Fruit fly (Drosophila melanogaster): ENCODE results near the gene unc-13.

unc-13 gene

DNA sequence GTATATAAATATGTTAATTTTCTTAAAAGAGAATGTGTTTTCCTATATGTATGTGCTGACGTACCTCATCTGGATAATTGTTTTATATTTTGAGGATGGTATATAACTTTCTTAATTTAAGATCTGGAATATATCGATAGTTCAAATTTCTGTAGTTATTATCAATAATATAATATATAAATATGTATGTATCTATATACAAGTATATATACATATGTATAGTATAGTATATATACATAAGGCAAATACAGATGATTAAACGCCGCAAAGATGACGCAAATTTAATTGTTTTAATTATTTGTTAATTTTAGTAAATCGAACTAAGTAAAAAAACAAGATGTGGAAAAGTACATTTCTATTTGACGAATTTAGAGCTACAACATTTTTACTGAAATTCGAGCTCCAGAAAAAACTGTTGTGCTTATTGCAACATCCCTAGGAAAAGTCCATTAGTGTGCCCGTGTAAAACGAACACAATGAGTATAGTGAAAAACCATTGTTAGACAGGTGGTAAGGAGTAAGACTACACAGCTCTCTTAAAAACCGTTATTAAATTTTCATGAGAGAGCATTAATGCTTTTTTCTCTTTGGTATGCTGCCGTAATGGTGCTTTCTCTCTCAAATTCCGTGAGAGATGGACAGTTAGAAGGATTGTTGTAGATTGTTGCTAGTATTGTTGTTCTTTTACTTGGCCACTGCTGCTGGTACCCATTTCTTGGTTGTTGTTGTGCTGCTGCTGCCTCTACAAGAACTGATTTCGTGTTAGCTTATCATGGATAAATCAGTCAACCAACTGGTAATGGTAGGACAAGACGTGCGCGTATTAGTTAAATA is 24.1 kb upstream of the unc-13 start, which contains the start of gene mGluR:
mGluR (plus strand) TSS at position 784 of the 834 bp plus-strand sequence.
- TF ChIP-seq CG8632 (GFP tag; optimal IDR thresholded peaks at IDR 0.05) (no peak), CG10669 (GFP tag; optimal IDR thresholded peaks at IDR 0.05) (no peak), CG6163 (GFP tag; IDR thresholded peaks at IDR 0.05) (no peak), topi (GFP tag; optimal IDR thresholded peaks at IDR 0.05) (no peak), Smox (GFP tag; optimal IDR thresholded peaks at IDR 0.05) (no peak), CG32006 (GFP tag; optimal IDR thresholded peaks at IDR 0.05) (no peak), acj6 (GFP tag; optimal IDR thresholded peaks at IDR 0.05) (no peak), CG6808 (GFP tag; optimal IDR thresholded peaks at IDR 0.05) (no peak), cyc (GFP tag; optimal IDR thresholded peaks at IDR 0.05) (no peak), OdsH (GFP tag; optimal IDR thresholded peaks at IDR 0.05) (no peak), CG34406 (GFP tag; optimal IDR thresholded peaks at IDR 0.05) (no peak), CG11294 (GFP tag; IDR thresholded peaks at IDR 0.05) (no peak), CG11902 (GFP tag; optimal IDR thresholded peaks at IDR 0.05) (no peak), CG16779 (tag; optimal IDR thresholded peaks at IDR 0.05) (no peak), Eip78C (GFP tag) (no peak), Ets96B (tag; optimal IDR thresholded peaks at IDR 0.05) (no peak), Met (GFP tag; optimal IDR thresholded peaks at IDR 0.05) (no peak)

DNA sequence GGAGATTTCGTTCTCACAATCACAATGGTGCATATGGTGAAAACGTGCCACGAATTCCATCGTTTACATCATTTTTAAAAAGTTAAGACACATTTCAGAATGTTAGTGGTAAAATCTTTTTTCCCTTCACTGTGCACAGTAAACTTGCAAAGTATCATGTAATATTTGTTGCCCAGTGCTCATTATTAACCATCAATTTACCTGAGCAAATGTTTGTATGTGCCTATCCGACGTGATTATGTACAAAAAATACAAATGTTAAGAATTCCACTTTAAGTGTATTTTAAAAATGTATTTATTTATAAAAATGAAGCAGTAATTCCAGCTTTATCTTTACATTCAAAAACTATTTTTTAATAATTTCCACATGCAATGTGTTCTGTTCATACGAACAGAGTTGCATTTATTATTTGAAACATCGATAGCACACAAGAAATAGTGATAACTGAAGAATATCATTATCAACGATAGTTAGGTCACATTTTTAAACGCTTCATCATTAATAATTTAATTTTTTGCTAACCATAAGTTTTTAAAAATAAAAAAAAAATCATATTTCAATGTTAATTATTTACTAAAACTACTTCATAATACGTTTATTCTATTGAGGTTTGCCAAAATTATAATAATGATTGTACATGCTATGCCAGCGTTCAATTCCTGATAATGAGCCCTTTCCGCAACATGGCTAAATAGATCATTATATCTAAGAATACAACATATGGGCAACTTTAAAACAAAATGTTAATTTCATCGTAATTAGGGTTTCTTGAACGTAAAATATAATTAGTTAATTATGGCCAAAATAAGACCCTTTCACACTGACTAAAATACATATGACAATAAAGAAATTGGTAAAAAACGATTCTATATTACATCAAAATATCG is 18.4 kb upstream of the unc-13 start, which contains the start of gene eIF4G1:
eIF4G1 (minus strand) TSS at position 405 of the 888 bp plus-strand sequence.
- TF ChIP-seq Eip78C (GFP tag) (peak; percentile 67), lz (GFP tag; optimal IDR thresholded peaks at IDR 0.05) (peak; percentile 8), salr (GFP tag; optimal IDR thresholded peaks at IDR 0.05) (peak in 1 of 2 experiments; percentile 6), CG6163 (GFP tag; IDR thresholded peaks at IDR 0.05) (no peak)

DNA sequence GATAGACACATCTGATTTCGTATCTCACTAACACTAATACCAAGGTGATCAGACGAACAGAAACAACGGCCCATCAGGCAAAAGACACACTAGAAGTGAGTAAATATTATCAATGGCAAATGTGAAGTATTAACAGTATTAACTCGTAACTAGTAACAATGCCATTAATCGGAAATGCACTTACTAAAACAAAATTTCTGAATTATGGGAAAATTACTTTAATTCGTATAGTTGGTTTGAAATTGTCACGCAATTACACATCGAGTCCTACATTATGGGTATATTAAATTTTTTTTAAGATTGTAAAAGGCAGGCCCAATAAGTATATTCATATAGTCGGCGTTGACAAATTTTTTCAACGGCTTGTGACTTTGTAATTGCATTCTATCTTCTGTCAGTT is 10.5 kb upstream of the unc-13 start:
- no peak for TF ChIP-seq vri (GFP tag; optimal IDR thresholded peaks at IDR 0.05)
- peak; percentile 0 for TF ChIP-seq OdsH (GFP tag; optimal IDR thresholded peaks at IDR 0.05)
- no peak for TF ChIP-seq CG32006 (GFP tag; optimal IDR thresholded peaks at IDR 0.05)
- no peak for TF ChIP-seq acj6 (GFP tag; optimal IDR thresholded peaks at IDR 0.05)
- no peak for TF ChIP-seq CG10631 (GFP tag; optimal IDR thresholded peaks at IDR 0.05)
- peak; percentile 6 for TF ChIP-seq esn (GFP tag; optimal IDR thresholded peaks at IDR 0.05)
- TF ChIP-seq CG11762 (GFP tag; optimal IDR thresholded peaks at IDR 0.05; ENCODE audit: insufficient read depth): no peak
- no peak for TF ChIP-seq CG3032 (tag; optimal IDR thresholded peaks at IDR 0.05)
- TF ChIP-seq salr (GFP tag; optimal IDR thresholded peaks at IDR 0.05): no peak
- no peak for TF ChIP-seq CG11294 (GFP tag; IDR thresholded peaks at IDR 0.05)
- no peak for TF ChIP-seq Hr38 (GFP tag; optimal IDR thresholded peaks at IDR 0.05)

DNA sequence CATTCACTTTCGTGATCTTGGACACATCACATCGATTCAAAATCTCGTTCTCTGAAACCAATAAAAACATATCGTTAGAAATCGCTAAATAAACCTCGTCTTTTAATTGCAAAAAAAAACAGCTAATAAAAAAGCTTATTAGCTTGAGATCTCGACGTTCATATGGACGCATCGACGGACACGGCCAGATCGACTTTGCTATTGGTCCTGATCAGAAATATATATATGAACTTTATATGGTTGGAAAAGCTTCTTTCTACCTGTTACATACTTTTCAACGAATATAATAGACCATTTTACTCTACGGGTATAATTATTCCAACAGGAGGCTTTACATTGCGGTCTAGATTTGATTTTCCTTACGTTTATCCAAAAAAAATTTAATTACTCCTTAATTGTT is 3.0 kb downstream of the unc-13 start:
- no peak for TF ChIP-seq esn (GFP tag; optimal IDR thresholded peaks at IDR 0.05)
- TF ChIP-seq Sox14 (GFP tag; optimal IDR thresholded peaks at IDR 0.05): no peak
- no peak for TF ChIP-seq CG11294 (GFP tag; IDR thresholded peaks at IDR 0.05)
- no peak for TF ChIP-seq Gug (GFP tag; IDR thresholded peaks at IDR 0.05)
- TF ChIP-seq cyc (GFP tag; optimal IDR thresholded peaks at IDR 0.05): no peak
- TF ChIP-seq dac (GFP tag; optimal IDR thresholded peaks at IDR 0.05): no peak
- no peak for TF ChIP-seq acj6 (GFP tag; optimal IDR thresholded peaks at IDR 0.05)
- TF ChIP-seq CG7368 (GFP tag; optimal IDR thresholded peaks at IDR 0.05): no peak
- TF ChIP-seq CG16779 (tag; optimal IDR thresholded peaks at IDR 0.05): no peak
- no peak for TF ChIP-seq eg (GFP tag; IDR thresholded peaks at IDR 0.05)
- no peak for TF ChIP-seq Smox (GFP tag; optimal IDR thresholded peaks at IDR 0.05)
- no peak for TF ChIP-seq CG34406 (GFP tag; optimal IDR thresholded peaks at IDR 0.05)
- no peak for TF ChIP-seq CG9139 (GFP tag; optimal IDR thresholded peaks at IDR 0.05)
- no peak for TF ChIP-seq spab (GFP tag; optimal IDR thresholded peaks at IDR 0.05)
- TF ChIP-seq net (GFP tag; optimal IDR thresholded peaks at IDR 0.05): no peak
- no peak for TF ChIP-seq CG32006 (GFP tag; optimal IDR thresholded peaks at IDR 0.05)
- no peak for TF ChIP-seq Blimp-1 (GFP tag; optimal IDR thresholded peaks at IDR 0.05)
- no peak for TF ChIP-seq CG4318 (GFP tag; optimal IDR thresholded peaks at IDR 0.05)

Data from whole organism, prepupa.